Worm (Caenorhabditis elegans) whole organism, L3 larva: ENCODE data around the gene C54D1.7.

Experiments
- ama-1 ChIP-seq: fragments of 150-350 bp; optimal IDR thresholded peaks from 2 replicates; lab custom pipeline; 2018
- ceh-28 ChIP-seq: fragments of 150-350 bp; optimal IDR thresholded peaks from 2 replicates; lab custom pipeline; 2014; ENCODE audit warnings: missing biosample characterization, missing genetic modification reagents, missing genetic modification characterization
- fkh-10 ChIP-seq: sonication (generic microtip); optimal IDR thresholded peaks from 2 replicates; lab custom pipeline; 2017; ENCODE audit warnings: missing biosample characterization, missing genetic modification reagents, missing genetic modification characterization

DNA sequence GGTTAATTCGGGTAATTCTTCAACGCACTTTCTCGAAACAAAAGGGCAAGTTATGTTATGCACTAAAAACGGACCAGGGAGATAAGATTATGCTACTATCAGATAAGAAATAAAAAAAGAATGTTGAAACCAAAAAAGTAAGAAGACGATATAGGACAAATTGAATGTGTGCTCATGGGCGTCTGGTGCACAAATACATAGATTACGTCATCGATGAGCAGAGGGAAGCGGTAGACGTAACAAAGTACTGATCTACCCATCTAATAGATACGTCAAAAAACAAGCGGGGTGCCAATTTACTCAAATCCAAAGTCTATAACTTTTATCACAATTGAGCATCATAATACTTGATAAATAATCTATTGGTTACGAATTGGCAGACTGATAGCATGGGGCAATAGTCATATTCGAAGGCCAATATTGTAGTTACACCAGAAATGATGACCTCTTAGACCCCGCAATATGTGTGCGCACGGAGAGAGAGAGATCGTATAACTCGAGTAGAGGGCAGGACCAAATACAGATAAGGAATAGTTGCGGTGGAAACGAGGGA lies 3.8 kb downstream of the C54D1.7 start:
- TF ChIP-seq ceh-28 (tag; lab: Kevin White, UChicago) (no peak), ama-1 (lab: Kevin White, UChicago) (no peak), fkh-10 (GFP tag; lab: Kevin White, UChicago) (no peak)
